Fruit fly (Drosophila melanogaster) whole organism, embryonic: Measurements from ENCODE around the gene CG11426.
A peak's percentile ranks its signal among the peaks of the same experiment; 100 is the strongest.

Experiments used
- Abd-B ChIP-seq: fragments of 200-800 bp; sonication (Bioruptor generic); optimal IDR thresholded peaks from 2 replicates; lab custom pipeline; 2018; ENCODE audit warnings: missing biosample characterization, mild to moderate bottlenecking, missing genetic modification characterization, moderate library complexity
- Bgb ChIP-seq: fragments of 200-800 bp; sonication (Bioruptor generic); IDR thresholded peaks from 2 replicates; pipeline ENCODE4 v1.3.6; 2022; ENCODE audit warnings: missing biosample characterization, missing genetic modification characterization; ENCODE audit not compliant: partially characterized antibody
- CG10267 ChIP-seq: fragments of 200-800 bp; sonication (Bioruptor generic); optimal IDR thresholded peaks from 2 replicates; lab custom pipeline; 2018; ENCODE audit warnings: missing biosample characterization, mild to moderate bottlenecking, missing genetic modification characterization, moderate library complexity
- CG10543 ChIP-seq: fragments of 200-800 bp; sonication (Bioruptor generic); optimal IDR thresholded peaks from 3 replicates; lab custom pipeline; 2017; ENCODE audit warnings: missing biosample characterization, mild to moderate bottlenecking, missing genetic modification characterization, moderate library complexity
- CG10979 ChIP-seq: fragments of 200-800 bp; sonication (Bioruptor generic); optimal IDR thresholded peaks from 2 replicates; lab custom pipeline; 2018; ENCODE audit warnings: missing biosample characterization, mild to moderate bottlenecking, missing genetic modification characterization, moderate library complexity
- CG11085 ChIP-seq: fragments of 200-800 bp; sonication (Bioruptor generic); IDR thresholded peaks from 2 replicates; pipeline ENCODE4 v1.3.6; 2022; ENCODE audit warnings: missing biosample characterization, missing genetic modification characterization
- CG12299 ChIP-seq: fragments of 200-800 bp; sonication (Bioruptor generic); optimal IDR thresholded peaks from 2 replicates; lab custom pipeline; 2018; ENCODE audit warnings: missing biosample characterization, mild to moderate bottlenecking, missing genetic modification characterization
- CG12769 ChIP-seq: fragments of 200-800 bp; sonication (Bioruptor generic); optimal IDR thresholded peaks from 2 replicates; lab custom pipeline; 2019; ENCODE audit warnings: missing biosample characterization, mild to moderate bottlenecking, missing genetic modification characterization, moderate library complexity
- CG12942 ChIP-seq: fragments of 200-800 bp; sonication (Bioruptor generic); optimal IDR thresholded peaks from 3 replicates; lab custom pipeline; 2016; ENCODE audit warnings: missing biosample characterization, missing genetic modification characterization
- CG14050 ChIP-seq: fragments of 200-800 bp; sonication (Bioruptor generic); IDR thresholded peaks from 3 replicates; pipeline ENCODE4 v1.3.6; 2022; ENCODE audit warnings: missing biosample characterization, missing genetic modification characterization
- CG15696 ChIP-seq: fragments of 200-800 bp; sonication (Bioruptor generic); optimal IDR thresholded peaks from 2 replicates; lab custom pipeline; 2019; ENCODE audit warnings: missing biosample characterization, mild to moderate bottlenecking, missing genetic modification characterization, moderate library complexity
- CG17186 ChIP-seq: fragments of 200-800 bp; sonication (Bioruptor generic); optimal IDR thresholded peaks from 3 replicates; lab custom pipeline; 2017; ENCODE audit warnings: missing biosample characterization, missing genetic modification reagents, missing genetic modification characterization
- CG17361 ChIP-seq: fragments of 200-800 bp; sonication (Bioruptor generic); IDR thresholded peaks from 3 replicates; pipeline ENCODE4 v1.3.6; 2022; ENCODE audit warnings: missing biosample characterization, missing genetic modification characterization
- CG18619 ChIP-seq: fragments of 200-800 bp; sonication (Bioruptor generic); optimal IDR thresholded peaks from 3 replicates; lab custom pipeline; 2017; ENCODE audit warnings: missing biosample characterization, mild to moderate bottlenecking, missing genetic modification characterization
- CG2712 ChIP-seq: fragments of 200-800 bp; optimal IDR thresholded peaks from 3 replicates; lab custom pipeline; 2019; ENCODE audit warnings: missing biosample characterization, mild to moderate bottlenecking, missing genetic modification characterization, moderate library complexity
- CG32532 ChIP-seq: fragments of 200-800 bp; sonication (Bioruptor generic); IDR thresholded peaks from 2 replicates; pipeline ENCODE4 v1.3.6; 2022; ENCODE audit warnings: missing biosample characterization, missing genetic modification characterization
- CG34224 ChIP-seq: fragments of 200-800 bp; sonication (Bioruptor generic); IDR thresholded peaks from 3 replicates; pipeline ENCODE4 v1.3.6; 2022; ENCODE audit warnings: missing biosample characterization, missing genetic modification characterization; ENCODE audit not compliant: partially characterized antibody
- CG3995 ChIP-seq: fragments of 200-800 bp; sonication (Bioruptor generic); optimal IDR thresholded peaks from 3 replicates; lab custom pipeline; 2016; ENCODE audit warnings: missing biosample characterization, missing genetic modification characterization
- CG42726 ChIP-seq: fragments of 200-800 bp; sonication (Bioruptor generic); IDR thresholded peaks from 2 replicates; pipeline ENCODE4 v1.3.6; 2022; ENCODE audit warnings: missing biosample characterization, missing genetic modification characterization; ENCODE audit not compliant: partially characterized antibody
- CG4617 ChIP-seq: fragments of 200-800 bp; sonication (Bioruptor generic); optimal IDR thresholded peaks from 3 replicates; lab custom pipeline; 2016; ENCODE audit warnings: missing biosample characterization, missing genetic modification characterization, borderline replicate concordance
- CG6175 ChIP-seq: fragments of 200-800 bp; sonication (Bioruptor generic); IDR thresholded peaks from 3 replicates; pipeline ENCODE4 v1.3.6; 2022; ENCODE audit warnings: missing biosample characterization, missing genetic modification characterization
- CG6813 ChIP-seq: fragments of 200-800 bp; sonication (Bioruptor generic); optimal IDR thresholded peaks from 2 replicates; lab custom pipeline; 2017; ENCODE audit warnings: missing biosample characterization, missing genetic modification characterization, mild to moderate bottlenecking, moderate library complexity, missing genetic modification reagents
- CG9437 ChIP-seq: fragments of 200-800 bp; sonication (Bioruptor generic); optimal IDR thresholded peaks from 2 replicates; lab custom pipeline; 2018; ENCODE audit warnings: missing biosample characterization, mild to moderate bottlenecking, missing genetic modification characterization
- HHEX ChIP-seq: fragments of 200-800 bp; sonication (Bioruptor generic); optimal IDR thresholded peaks from 3 replicates; lab custom pipeline; 2017; ENCODE audit warnings: missing biosample characterization, mild to moderate bottlenecking, missing genetic modification characterization, missing genetic modification reagents
- Hr39 ChIP-seq: fragments of >200 bp; optimal IDR thresholded peaks from 2 replicates; lab custom pipeline; 2017
- Med ChIP-seq: fragments of 200-800 bp; sonication (Bioruptor generic); peaks from one replicate; lab custom pipeline; 2016; ENCODE audit warnings: missing biosample characterization, missing genetic modification characterization, mild to moderate bottlenecking, inconsistent platforms, moderate library complexity
- Mes4 ChIP-seq: fragments of 200-800 bp; sonication (Bioruptor generic); optimal IDR thresholded peaks from 2 replicates; lab custom pipeline; 2016; ENCODE audit warnings: missing biosample characterization, missing genetic modification characterization
- Nf-YC ChIP-seq: fragments of 200-800 bp; optimal IDR thresholded peaks from 3 replicates; lab custom pipeline; 2019; ENCODE audit warnings: missing biosample characterization, mild to moderate bottlenecking, missing genetic modification characterization, moderate library complexity
- Ptx1 ChIP-seq: fragments of 200-800 bp; sonication (Bioruptor generic); IDR thresholded peaks from 2 replicates; pipeline ENCODE4 v1.3.6; 2022; ENCODE audit warnings: missing biosample characterization, missing genetic modification characterization
- Rfx ChIP-seq: fragments of 200-800 bp; sonication (Bioruptor generic); IDR thresholded peaks from 2 replicates; pipeline ENCODE4 v1.3.6; 2022; ENCODE audit warnings: missing biosample characterization, missing genetic modification characterization
- Sox102F ChIP-seq: fragments of 200-800 bp; sonication (Bioruptor generic); optimal IDR thresholded peaks from 2 replicates; lab custom pipeline; 2018; ENCODE audit warnings: missing biosample characterization, mild to moderate bottlenecking, missing genetic modification characterization, moderate library complexity
- ac ChIP-seq: fragments of 200-800 bp; sonication (Bioruptor generic); optimal IDR thresholded peaks from 3 replicates; lab custom pipeline; 2017; ENCODE audit warnings: missing biosample characterization, mild to moderate bottlenecking, missing genetic modification characterization
- ara ChIP-seq: fragments of 200-800 bp; sonication (Bioruptor generic); IDR thresholded peaks from 2 replicates; pipeline ENCODE4 v1.3.6; 2022; ENCODE audit warnings: missing biosample characterization, missing genetic modification characterization
- bab2 ChIP-seq: fragments of 200-800 bp; sonication (Bioruptor generic); optimal IDR thresholded peaks from 2 replicates; lab custom pipeline; 2016; ENCODE audit warnings: missing biosample characterization, missing genetic modification characterization
- crol ChIP-seq: fragments of 200-800 bp; sonication (Bioruptor generic); IDR thresholded peaks from 2 replicates; pipeline ENCODE4 v1.3.6; 2022; ENCODE audit warnings: missing biosample characterization, missing genetic modification characterization
- gfzf ChIP-seq: fragments of 200-800 bp; sonication (Bioruptor generic); optimal IDR thresholded peaks from 2 replicates; lab custom pipeline; 2016; ENCODE audit warnings: missing biosample characterization, mild to moderate bottlenecking, missing genetic modification characterization, moderate library complexity
- gt ChIP-seq: fragments of 200-800 bp; sonication (Bioruptor generic); IDR thresholded peaks from 2 replicates; pipeline ENCODE4 v1.3.6; 2022; ENCODE audit warnings: missing biosample characterization, missing genetic modification characterization
- jumu ChIP-seq: fragments of 200-800 bp; sonication (Bioruptor generic); optimal IDR thresholded peaks from 3 replicates; lab custom pipeline; 2016; ENCODE audit warnings: missing biosample characterization, missing genetic modification characterization
- ken ChIP-seq: fragments of 200-800 bp; sonication (Bioruptor generic); IDR thresholded peaks from 3 replicates; pipeline ENCODE4 v1.3.6; 2022; ENCODE audit warnings: missing biosample characterization, missing genetic modification characterization
- lov ChIP-seq, 2 experiments: fragments of 200-800 bp in 1 of 2; fragments of >200 bp in 1 of 2; sonication (Bioruptor generic) in 1 of 2; IDR thresholded peaks in 1 of 2; optimal IDR thresholded peaks in 1 of 2; 2 replicates in 1 of 2; 3 replicates in 1 of 2; pipeline versions ENCODE4 v1.3.6 to Lab custom; 2017 to 2022; ENCODE audit warnings: missing biosample characterization in 1 of 2, missing genetic modification characterization in 1 of 2
- mirr ChIP-seq: fragments of 200-800 bp; sonication (Bioruptor generic); optimal IDR thresholded peaks from 3 replicates; lab custom pipeline; 2018; ENCODE audit warnings: missing biosample characterization, mild to moderate bottlenecking, missing genetic modification characterization
- nerfin-1 ChIP-seq: fragments of 200-800 bp; sonication (Bioruptor generic); optimal IDR thresholded peaks from 3 replicates; lab custom pipeline; 2019; ENCODE audit warnings: missing biosample characterization, mild to moderate bottlenecking, missing genetic modification characterization, moderate library complexity
- otp ChIP-seq: fragments of 200-800 bp; sonication (Bioruptor generic); IDR thresholded peaks from 3 replicates; pipeline ENCODE4, ENCODE4 v1.3.6; 2022; ENCODE audit warnings: missing biosample characterization, missing genetic modification characterization
- p53 ChIP-seq: fragments of 200-800 bp; sonication (Bioruptor generic); optimal IDR thresholded peaks from 2 replicates; lab custom pipeline; 2016; ENCODE audit warnings: missing biosample characterization, missing genetic modification characterization
- pros ChIP-seq: fragments of 200-800 bp; sonication (Bioruptor generic); optimal IDR thresholded peaks from 3 replicates; lab custom pipeline; 2019; ENCODE audit warnings: missing biosample characterization, mild to moderate bottlenecking, missing genetic modification characterization, moderate library complexity
- slbo ChIP-seq: fragments of 200-800 bp; sonication (Bioruptor generic); IDR thresholded peaks from 2 replicates; pipeline ENCODE4 v1.3.6; 2022; ENCODE audit warnings: missing biosample characterization, missing genetic modification characterization
- so ChIP-seq: fragments of 200-800 bp; sonication (Bioruptor generic); IDR thresholded peaks from 3 replicates; pipeline ENCODE4 v1.3.6; 2022; ENCODE audit warnings: missing biosample characterization, missing genetic modification characterization
- tgo ChIP-seq: fragments of 200-800 bp; sonication (Bioruptor generic); IDR thresholded peaks from 3 replicates; pipeline ENCODE4 v1.3.6; 2022; ENCODE audit warnings: missing biosample characterization, missing genetic modification characterization
- ttk ChIP-seq: fragments of 200-800 bp; sonication (Bioruptor generic); IDR thresholded peaks from 2 replicates; pipeline ENCODE4 v2.1.2; 2022; ENCODE audit warnings: missing biosample characterization, missing genetic modification characterization

The CG11426 gene

DNA sequence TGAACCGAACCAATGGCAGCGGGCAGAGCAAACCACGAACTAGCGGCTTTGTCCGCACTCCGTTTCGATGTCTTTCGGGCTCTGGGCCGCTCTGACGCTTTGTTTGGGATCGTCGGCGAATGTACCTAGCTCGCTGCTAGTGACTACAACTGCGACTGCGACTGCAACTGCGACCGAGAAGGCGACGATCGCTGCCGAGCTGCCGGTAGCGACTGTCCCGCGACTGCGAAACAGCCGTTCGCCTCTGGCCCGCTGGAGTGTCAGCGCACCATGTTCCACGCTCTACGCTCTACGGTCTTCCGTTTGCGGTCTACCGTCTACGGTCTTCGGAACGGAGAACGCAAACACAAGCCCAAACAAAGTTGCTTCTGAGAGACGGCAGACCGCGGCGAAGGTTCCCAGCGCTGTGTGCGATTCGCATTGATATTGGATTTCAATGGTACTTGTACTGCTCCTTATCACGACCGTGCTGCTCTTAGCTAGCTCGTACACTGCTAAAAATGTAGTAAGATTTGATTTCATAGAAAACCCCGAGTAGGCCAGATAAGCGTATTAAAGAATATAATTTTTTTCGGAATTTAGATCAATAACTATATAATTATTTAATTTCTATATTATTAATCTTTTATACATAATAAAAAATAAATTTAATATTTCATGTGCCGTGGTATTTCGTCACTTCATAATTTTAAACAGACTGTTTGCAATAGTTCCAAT is 9.3 kb upstream of the CG11426 start, which contains the start of gene laza (continued):
- TF ChIP-seq CG34224 (GFP tag; lab: Robert Waterston, UW) (peak; percentile 16; the same call in 1 of the 3 replicates), Mes4 (GFP tag; lab: Kevin White, UChicago) (no peak), CG42726 (GFP tag; lab: Robert Waterston, UW) (no peak), p53 (GFP tag; lab: Kevin White, UChicago) (no peak), pros (GFP tag; lab: Kevin White, UChicago) (no peak), CG6813 (no peak), nerfin-1 (no peak), so (GFP tag; lab: Robert Waterston, UW) (0 out of 3 replicates have a peak, but pooled peaks have one; percentile 9), CG17186 (GFP tag; lab: Kevin White, UChicago) (no peak), ken (GFP tag; lab: Robert Waterston, UW) (no peak), CG11085 (GFP tag; lab: Robert Waterston, UW) (peak; percentile 22; the same call in 1 of the 2 replicates), Abd-B (GFP tag; lab: Kevin White, UChicago) (no peak), CG4617 (GFP tag; lab: Kevin White, UChicago) (no peak), Sox102F (GFP tag; lab: Kevin White, UChicago) (peak; percentile 1), bab2 (GFP tag; lab: Kevin White, UChicago) (no peak), CG10267 (tag; lab: Kevin White, UChicago) (peak; percentile 6), CG6175 (GFP tag; lab: Robert Waterston, UW) (0 out of 3 replicates have a peak, but pooled peaks have one; percentile 33), CG10543 (GFP tag; lab: Kevin White, UChicago) (peak; percentile 62), crol (GFP tag; lab: Robert Waterston, UW) (no peak), slbo (GFP tag; lab: Robert Waterston, UW) (peak; percentile 35), HHEX (GFP tag; lab: Kevin White, UChicago) (no peak), Rfx (GFP tag; lab: Robert Waterston, UW) (no peak; the same call in 1 of the 2 replicates), CG12942 (GFP tag; lab: Kevin White, UChicago) (no peak), CG3995 (GFP tag; lab: Kevin White, UChicago) (peak; percentile 86), Med (peak; percentile 76), mirr (GFP tag; lab: Kevin White, UChicago) (peak; percentile 12), ara (no peak), CG10979 (tag; lab: Kevin White, UChicago) (no peak), CG12299 (tag; lab: Kevin White, UChicago) (no peak), CG18619 (GFP tag; lab: Kevin White, UChicago) (no peak), CG12769 (tag; lab: Kevin White, UChicago) (peak; percentile 51), gt (GFP tag; lab: Robert Waterston, UW) (no peak), Ptx1 (GFP tag; lab: Robert Waterston, UW) (0 out of 2 replicates have a peak, but pooled peaks have one; percentile 19), gfzf (GFP tag; lab: Kevin White, UChicago) (no peak), Bgb (GFP tag; lab: Robert Waterston, UW) (peak; percentile 36; the same call in 1 of the 2 replicates), Nf-YC (tag; lab: Kevin White, UChicago) (peak; percentile 12), otp (GFP tag; lab: Robert Waterston, UW) (no peak), ttk (GFP tag; lab: Robert Waterston, UW) (no peak), CG17361 (0 out of 3 replicates have a peak, but pooled peaks have one; percentile 26), ac (no peak), lov (optimal IDR thresholded peaks at IDR 0.05; lab: Kevin White, UChicago) (no peak), lov (GFP tag; IDR thresholded peaks at IDR 0.05; lab: Robert Waterston, UW) (no peak), CG2712 (peak; percentile 15), CG14050 (GFP tag; lab: Robert Waterston, UW) (peak; percentile 65; the same call in 2 of the 3 replicates), tgo (GFP tag; lab: Robert Waterston, UW) (peak; percentile 17; the same call in 2 of the 3 replicates), Hr39 (lab: Kevin White, UChicago) (no peak), jumu (GFP tag; lab: Kevin White, UChicago) (no peak), CG15696 (tag; lab: Kevin White, UChicago) (no peak), CG32532 (GFP tag; lab: Robert Waterston, UW) (0 out of 2 replicates have a peak, but pooled peaks have one; percentile 27), CG9437 (no peak)
